Fruit fly (Drosophila melanogaster) whole organism: ENCODE measurements around the gene CG13615.

Source experiments
- CG8478 ChIP-seq: fragments of >200 bp; optimal IDR thresholded peaks from 2 replicates; lab custom pipeline; 2018; ENCODE audit warnings: inconsistent platforms
- Dll ChIP-seq: fragments of >200 bp; optimal IDR thresholded peaks from 2 replicates; lab custom pipeline; 2017
- EcR ChIP-seq, 2 experiments: fragments of >200 bp; optimal IDR thresholded peaks; 2 replicates each; lab custom pipeline; 2017; ENCODE audit warnings: missing biosample characterization in 2 of 2, missing genetic modification characterization in 2 of 2, missing genetic modification reagents in 2 of 2
- pan ChIP-seq: fragments of >200 bp; optimal IDR thresholded peaks from 2 replicates; lab custom pipeline; 2017
- psq ChIP-seq: fragments of >200 bp; optimal IDR thresholded peaks from 2 replicates; lab custom pipeline; 2017
- usp ChIP-seq: fragments of >200 bp; optimal IDR thresholded peaks from 2 replicates; lab custom pipeline; 2017; ENCODE audit warnings: missing biosample characterization, missing genetic modification characterization, mixed read lengths

CG13615 gene

DNA sequence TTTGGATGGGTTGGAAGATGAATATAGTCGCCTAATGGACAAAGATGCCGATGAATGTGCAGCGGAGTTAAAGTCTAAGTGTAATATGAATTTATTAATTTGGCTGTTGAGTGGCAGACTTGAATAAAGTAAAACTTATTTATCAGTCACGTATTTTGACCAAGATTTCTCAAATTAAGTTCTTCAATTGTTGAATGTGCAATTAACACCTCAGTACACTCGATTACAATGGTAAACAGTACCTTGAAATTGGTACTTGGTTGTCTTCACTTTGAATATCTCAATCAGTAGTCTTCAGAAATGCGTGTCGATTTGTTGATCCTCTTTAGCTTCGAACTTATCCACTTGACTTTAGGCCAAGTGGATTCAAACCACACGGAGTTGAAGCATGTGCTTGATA is 21.1 kb upstream of the CG13615 start, which contains the start of gene CG13614:
Gene CG13614 (plus strand): TSS at position 301 of the 400 bp plus-strand sequence.
- TF ChIP-seq usp (no peak), EcR (GFP tag; optimal IDR thresholded peaks at IDR 0.05; lab: Kevin White, UChicago) (no peak), pan (lab: Kevin White, UChicago) (no peak), psq (lab: Kevin White, UChicago) (no peak), CG8478 (lab: Kevin White, UChicago) (no peak), Dll (lab: Kevin White, UChicago) (no peak)

dm6 chr3R:24372662-24373061 is 17.7 kb upstream of the CG13615 start, which contains the start of gene CG17782:
Gene CG17782 (minus strand): TSS chr3R:24372762.
- TF ChIP-seq Dll (lab: Kevin White, UChicago) = no peak
- TF ChIP-seq EcR (GFP tag; optimal IDR thresholded peaks at IDR 0.05; lab: Kevin White, UChicago) = no peak
- no peak for TF ChIP-seq CG8478 (lab: Kevin White, UChicago)
- TF ChIP-seq psq (lab: Kevin White, UChicago) = no peak
- TF ChIP-seq pan (lab: Kevin White, UChicago) = no peak
- no peak for TF ChIP-seq usp

DNA sequence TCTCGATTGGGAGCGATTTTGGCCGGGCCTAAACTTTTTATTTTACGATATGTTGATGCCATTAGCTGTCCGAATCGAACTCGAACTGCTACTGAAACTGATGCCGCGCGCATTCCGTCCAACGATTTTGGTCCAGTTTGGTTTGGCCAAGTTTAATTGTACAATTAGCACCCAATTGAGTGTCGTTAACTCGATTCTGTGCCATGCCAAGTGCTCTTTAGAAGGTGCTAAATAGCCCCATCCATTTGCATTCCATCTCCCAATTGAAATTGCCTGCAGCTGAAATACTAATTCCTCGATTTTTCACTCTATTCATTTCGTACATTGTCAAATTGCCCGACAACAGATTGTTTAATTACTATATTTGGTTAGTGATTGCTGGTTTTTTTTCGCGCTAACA is 14.8 kb upstream of the CG13615 start, which contains the start of gene CG17781:
Gene CG17781 (minus strand): TSS at position 101 of the 400 bp plus-strand sequence.
- no peak for TF ChIP-seq EcR (GFP tag; optimal IDR thresholded peaks at IDR 0.05; lab: Kevin White, UChicago)
- no peak for TF ChIP-seq usp
- TF ChIP-seq psq (lab: Kevin White, UChicago) = no peak
- TF ChIP-seq pan (lab: Kevin White, UChicago) = no peak
- no peak for TF ChIP-seq Dll (lab: Kevin White, UChicago)
- no peak for TF ChIP-seq CG8478 (lab: Kevin White, UChicago)

DNA sequence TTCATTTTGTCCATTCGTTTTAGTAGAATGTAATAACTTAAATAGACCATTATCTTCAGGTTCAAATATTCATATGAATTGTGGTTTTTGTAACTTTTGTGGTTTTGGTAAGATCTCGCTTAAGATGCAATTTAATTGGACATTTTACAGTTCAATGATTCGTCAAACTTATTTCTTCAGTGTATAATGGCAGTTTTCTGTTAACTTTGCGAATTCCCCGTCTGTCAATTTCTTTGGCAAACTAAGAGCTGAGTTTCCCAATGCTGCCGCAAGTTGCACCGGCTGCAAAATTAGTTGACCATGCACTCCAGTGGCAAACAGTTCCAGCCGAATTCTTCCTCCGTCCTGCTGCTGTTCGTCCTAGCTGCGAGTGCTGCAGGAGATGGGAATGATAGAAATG is 13.8 kb upstream of the CG13615 start, which contains the start of gene CG33342:
Gene CG33342 (plus strand): TSS at position 301 of the 400 bp plus-strand sequence.
- no peak for TF ChIP-seq usp
- TF ChIP-seq psq (lab: Kevin White, UChicago) = no peak

DNA sequence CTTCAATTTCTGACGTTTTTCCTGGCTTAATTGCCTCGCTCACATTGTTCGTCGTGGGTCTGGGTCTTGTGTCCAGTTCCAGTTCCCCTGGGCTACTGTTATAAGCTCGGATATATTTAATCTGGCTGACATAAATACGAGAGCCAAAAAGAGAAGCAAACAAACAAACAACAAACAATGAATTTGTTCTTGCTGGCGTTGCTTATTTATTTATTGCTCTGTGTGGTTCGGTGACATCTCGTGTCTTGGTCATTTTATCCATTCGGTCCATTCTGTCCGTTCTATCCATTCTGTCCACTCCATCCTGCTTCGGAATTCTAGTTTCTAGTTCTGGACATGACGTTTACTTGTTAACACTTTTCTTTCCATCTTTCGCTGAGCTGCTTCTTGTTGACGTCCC is 5.4 kb upstream of the CG13615 start, which contains the start of gene CG17780:
Gene CG17780 (minus strand): TSS at position 101 of the 400 bp plus-strand sequence.
- no peak for TF ChIP-seq EcR (GFP tag; optimal IDR thresholded peaks at IDR 0.05; lab: Kevin White, UChicago)
- no peak for TF ChIP-seq psq (lab: Kevin White, UChicago)
- no peak for TF ChIP-seq usp
- TF ChIP-seq Dll (lab: Kevin White, UChicago) = no peak
- TF ChIP-seq pan (lab: Kevin White, UChicago) = no peak
- no peak for TF ChIP-seq CG8478 (lab: Kevin White, UChicago)

dm6 chr3R:24386434-24386833 is 3.9 kb upstream of the CG13615 start:
- TF ChIP-seq EcR (GFP tag; optimal IDR thresholded peaks at IDR 0.05; lab: Kevin White, UChicago) (no peak), CG8478 (lab: Kevin White, UChicago) (no peak), psq (lab: Kevin White, UChicago) (no peak), pan (lab: Kevin White, UChicago) (no peak), Dll (lab: Kevin White, UChicago) (no peak), usp (no peak)

dm6 chr3R:24392207-24392939 is 2.1 kb downstream of the CG13615 start, which contains the start of gene CG13616:
Gene CG13616 (plus strand): TSS chr3R:24392889.
- TF ChIP-seq psq (lab: Kevin White, UChicago) (no peak), CG8478 (lab: Kevin White, UChicago) (no peak), Dll (lab: Kevin White, UChicago) (no peak), usp (no peak), pan (lab: Kevin White, UChicago) (no peak), EcR (GFP tag; optimal IDR thresholded peaks at IDR 0.05; lab: Kevin White, UChicago) (no peak)
